Fruit fly (Drosophila melanogaster) whole organism, prepupa: Measurements from ENCODE around the gene spi.

Experiments
- Blimp-1 ChIP-seq: fragments of 200-800 bp; sonication (Bioruptor generic); optimal IDR thresholded peaks from 3 replicates; lab custom pipeline; 2017; ENCODE audit warnings: missing biosample characterization, missing genetic modification characterization, mild to moderate bottlenecking, moderate library complexity, missing genetic modification reagents
- CG10631 ChIP-seq: fragments of 200-800 bp; sonication (Bioruptor generic); optimal IDR thresholded peaks from 2 replicates; lab custom pipeline; 2016; ENCODE audit warnings: missing biosample characterization, missing genetic modification characterization
- CG10669 ChIP-seq: fragments of 200-800 bp; sonication (Bioruptor generic); optimal IDR thresholded peaks from 3 replicates; lab custom pipeline; 2018; ENCODE audit warnings: missing biosample characterization, mild to moderate bottlenecking, missing genetic modification characterization, moderate library complexity
- CG11294 ChIP-seq: fragments of 200-800 bp; sonication (Bioruptor generic); IDR thresholded peaks from 2 replicates; pipeline ENCODE4 v1.3.6; 2022; ENCODE audit warnings: missing biosample characterization, missing genetic modification characterization
- CG11902 ChIP-seq: fragments of 200-800 bp; sonication (Bioruptor generic); optimal IDR thresholded peaks from 3 replicates; lab custom pipeline; 2016; ENCODE audit warnings: missing biosample characterization, missing genetic modification characterization
- CG15336 ChIP-seq: fragments of 200-800 bp; sonication (Bioruptor generic); IDR thresholded peaks from 2 replicates; pipeline ENCODE4 v1.3.6; 2022; ENCODE audit warnings: missing biosample characterization, missing genetic modification characterization
- CG1621 ChIP-seq: fragments of 200-800 bp; sonication (Bioruptor generic); optimal IDR thresholded peaks from 3 replicates; lab custom pipeline; 2018; ENCODE audit warnings: missing biosample characterization, mild to moderate bottlenecking, missing genetic modification characterization
- CG3032 ChIP-seq: fragments of 200-800 bp; optimal IDR thresholded peaks from 2 replicates; lab custom pipeline; 2019; ENCODE audit warnings: missing biosample characterization, mild to moderate bottlenecking, missing genetic modification characterization, moderate library complexity
- CG32006 ChIP-seq: fragments of 200-800 bp; sonication (Bioruptor generic); optimal IDR thresholded peaks from 3 replicates; lab custom pipeline; 2017; ENCODE audit warnings: missing biosample characterization, mild to moderate bottlenecking, missing genetic modification characterization
- CG3919 ChIP-seq: fragments of 200-800 bp; sonication (Bioruptor generic); optimal IDR thresholded peaks from 3 replicates; lab custom pipeline; 2016; ENCODE audit warnings: missing biosample characterization, missing genetic modification characterization
- CG6163 ChIP-seq: fragments of 200-800 bp; sonication (Bioruptor generic); IDR thresholded peaks from 3 replicates; pipeline ENCODE4 v1.3.6; 2022; ENCODE audit warnings: missing biosample characterization, missing genetic modification characterization
- CG6276 ChIP-seq: fragments of 200-800 bp; sonication (Bioruptor generic); optimal IDR thresholded peaks from 2 replicates; lab custom pipeline; 2017; ENCODE audit warnings: missing biosample characterization, mild to moderate bottlenecking, missing genetic modification characterization
- CG6792 ChIP-seq: fragments of 200-800 bp; sonication (Bioruptor generic); optimal IDR thresholded peaks from 3 replicates; lab custom pipeline; 2016; ENCODE audit warnings: missing biosample characterization, missing genetic modification characterization
- CG6854 ChIP-seq: fragments of 200-800 bp; sonication (Bioruptor generic); optimal IDR thresholded peaks from 2 replicates; lab custom pipeline; 2017; ENCODE audit warnings: missing biosample characterization, mild to moderate bottlenecking, missing genetic modification characterization
- CG7368 ChIP-seq: fragments of 200-800 bp; sonication (Bioruptor generic); optimal IDR thresholded peaks from 3 replicates; lab custom pipeline; 2016; ENCODE audit warnings: missing biosample characterization, missing genetic modification characterization
- CG8119 ChIP-seq: fragments of 200-800 bp; sonication (Bioruptor generic); IDR thresholded peaks from 3 replicates; pipeline ENCODE4 v1.3.6; 2022; ENCODE audit warnings: missing biosample characterization, missing genetic modification characterization
- CG8319 ChIP-seq: fragments of 200-800 bp; sonication (Bioruptor generic); optimal IDR thresholded peaks from 3 replicates; lab custom pipeline; 2016; ENCODE audit warnings: missing biosample characterization, missing genetic modification characterization
- CG8632 ChIP-seq: fragments of 200-800 bp; sonication (Bioruptor generic); optimal IDR thresholded peaks from 3 replicates; lab custom pipeline; 2016; ENCODE audit warnings: missing biosample characterization, missing genetic modification characterization
- CG9139 ChIP-seq: fragments of 200-800 bp; sonication (Bioruptor generic); optimal IDR thresholded peaks from 3 replicates; lab custom pipeline; 2017; ENCODE audit warnings: missing biosample characterization, mild to moderate bottlenecking, missing genetic modification characterization
- Eip75B ChIP-seq: fragments of 200-800 bp; sonication (Bioruptor generic); optimal IDR thresholded peaks from 3 replicates; lab custom pipeline; 2016; ENCODE audit warnings: missing biosample characterization, missing genetic modification characterization
- Eip78C ChIP-seq: fragments of 200-800 bp; sonication (Bioruptor generic); peaks from one replicate; lab custom pipeline; 2016; ENCODE audit warnings: missing biosample characterization, missing genetic modification characterization
- Eip93F ChIP-seq: fragments of 200-800 bp; sonication (Bioruptor generic); optimal IDR thresholded peaks from 2 replicates; lab custom pipeline; 2016; ENCODE audit warnings: missing biosample characterization, mild to moderate bottlenecking, missing genetic modification characterization
- Ets21C ChIP-seq: fragments of 200-800 bp; sonication (Bioruptor generic); optimal IDR thresholded peaks from 3 replicates; lab custom pipeline; 2016; ENCODE audit warnings: missing biosample characterization, missing genetic modification characterization
- Ets96B ChIP-seq: fragments of 200-800 bp; optimal IDR thresholded peaks from 2 replicates; lab custom pipeline; 2019; ENCODE audit warnings: missing biosample characterization, mild to moderate bottlenecking, missing genetic modification characterization, moderate library complexity
- Gug ChIP-seq: fragments of 200-800 bp; sonication (Bioruptor generic); IDR thresholded peaks from 2 replicates; pipeline ENCODE4 v1.3.6; 2022; ENCODE audit warnings: missing biosample characterization, missing genetic modification characterization
- Hr38 ChIP-seq: sonication (Bioruptor generic); optimal IDR thresholded peaks from 2 replicates; lab custom pipeline; 2016; ENCODE audit warnings: missing biosample characterization, missing genetic modification characterization
- Hr39 ChIP-seq: fragments of 200-800 bp; sonication (Bioruptor generic); optimal IDR thresholded peaks from 2 replicates; lab custom pipeline; 2016; ENCODE audit warnings: missing biosample characterization, missing genetic modification characterization
- Hr4 ChIP-seq: fragments of 200-800 bp; sonication (Bioruptor generic); optimal IDR thresholded peaks from 3 replicates; lab custom pipeline; 2016; ENCODE audit warnings: missing biosample characterization, missing genetic modification characterization
- Met ChIP-seq: fragments of 200-800 bp; sonication (Bioruptor generic); optimal IDR thresholded peaks from 3 replicates; lab custom pipeline; 2016; ENCODE audit warnings: missing biosample characterization, missing genetic modification characterization
- OdsH ChIP-seq: fragments of 200-800 bp; sonication (Bioruptor generic); optimal IDR thresholded peaks from 3 replicates; lab custom pipeline; 2016; ENCODE audit warnings: missing biosample characterization, missing genetic modification characterization
- Smox ChIP-seq: fragments of 200-800 bp; sonication (Bioruptor generic); optimal IDR thresholded peaks from 3 replicates; lab custom pipeline; 2016; ENCODE audit warnings: missing biosample characterization, missing genetic modification characterization
- Sox102F ChIP-seq: fragments of 200-800 bp; sonication (Bioruptor generic); optimal IDR thresholded peaks from 2 replicates; lab custom pipeline; 2016; ENCODE audit warnings: missing biosample characterization, mild to moderate bottlenecking, missing genetic modification characterization
- achi ChIP-seq: fragments of 200-800 bp; sonication (Bioruptor generic); optimal IDR thresholded peaks from 3 replicates; lab custom pipeline; 2016; ENCODE audit warnings: missing biosample characterization, missing genetic modification characterization
- acj6 ChIP-seq: fragments of 200-800 bp; sonication (Bioruptor generic); optimal IDR thresholded peaks from 3 replicates; lab custom pipeline; 2016; ENCODE audit warnings: missing biosample characterization, missing genetic modification characterization
- cyc ChIP-seq: fragments of 200-800 bp; sonication (Bioruptor generic); optimal IDR thresholded peaks from 3 replicates; lab custom pipeline; 2016; ENCODE audit warnings: missing biosample characterization, missing genetic modification characterization
- dac ChIP-seq: fragments of 200-800 bp; sonication (Bioruptor generic); optimal IDR thresholded peaks from 2 replicates; lab custom pipeline; 2017; ENCODE audit warnings: missing biosample characterization, mild to moderate bottlenecking, missing genetic modification characterization
- eg ChIP-seq: fragments of 200-800 bp; sonication (Bioruptor generic); IDR thresholded peaks from 3 replicates; pipeline ENCODE4 v1.3.6; 2022; ENCODE audit warnings: missing biosample characterization, missing genetic modification characterization
- esn ChIP-seq: fragments of 200-800 bp; sonication (Bioruptor generic); optimal IDR thresholded peaks from 2 replicates; lab custom pipeline; 2016; ENCODE audit warnings: missing biosample characterization, mild to moderate bottlenecking, missing genetic modification characterization, moderate library complexity
- fd85E ChIP-seq: fragments of 200-800 bp; sonication (Bioruptor generic); optimal IDR thresholded peaks from 3 replicates; lab custom pipeline; 2016; ENCODE audit warnings: missing biosample characterization, missing genetic modification characterization
- fkh ChIP-seq: fragments of 200-800 bp; sonication (Bioruptor generic); optimal IDR thresholded peaks from 3 replicates; lab custom pipeline; 2017; ENCODE audit warnings: missing biosample characterization, mild to moderate bottlenecking, missing genetic modification characterization, moderate library complexity
- lz ChIP-seq: fragments of 200-800 bp; sonication (Bioruptor generic); optimal IDR thresholded peaks from 3 replicates; lab custom pipeline; 2016; ENCODE audit warnings: missing biosample characterization, missing genetic modification characterization
- pdm3 ChIP-seq: fragments of 200-800 bp; sonication (Bioruptor generic); optimal IDR thresholded peaks from 3 replicates; lab custom pipeline; 2016; ENCODE audit warnings: missing biosample characterization, missing genetic modification characterization
- salr ChIP-seq, 2 experiments: fragments of 200-800 bp; sonication (Bioruptor generic); optimal IDR thresholded peaks; 3 replicates each; lab custom pipeline; 2016 to 2018; ENCODE audit warnings: missing biosample characterization in 2 of 2, missing genetic modification characterization in 2 of 2, mild to moderate bottlenecking in 1 of 2
- svp ChIP-seq: fragments of 200-800 bp; sonication (Bioruptor generic); peaks from one replicate; lab custom pipeline; 2016; ENCODE audit warnings: missing biosample characterization, missing genetic modification characterization
- topi ChIP-seq: fragments of 200-800 bp; sonication (Bioruptor generic); optimal IDR thresholded peaks from 3 replicates; lab custom pipeline; 2016; ENCODE audit warnings: missing biosample characterization, missing genetic modification characterization
- vri ChIP-seq: fragments of 200-800 bp; sonication (Bioruptor generic); optimal IDR thresholded peaks from 3 replicates; lab custom pipeline; 2016; ENCODE audit warnings: missing biosample characterization, mild to moderate bottlenecking, missing genetic modification characterization

Gene spi

DNA sequence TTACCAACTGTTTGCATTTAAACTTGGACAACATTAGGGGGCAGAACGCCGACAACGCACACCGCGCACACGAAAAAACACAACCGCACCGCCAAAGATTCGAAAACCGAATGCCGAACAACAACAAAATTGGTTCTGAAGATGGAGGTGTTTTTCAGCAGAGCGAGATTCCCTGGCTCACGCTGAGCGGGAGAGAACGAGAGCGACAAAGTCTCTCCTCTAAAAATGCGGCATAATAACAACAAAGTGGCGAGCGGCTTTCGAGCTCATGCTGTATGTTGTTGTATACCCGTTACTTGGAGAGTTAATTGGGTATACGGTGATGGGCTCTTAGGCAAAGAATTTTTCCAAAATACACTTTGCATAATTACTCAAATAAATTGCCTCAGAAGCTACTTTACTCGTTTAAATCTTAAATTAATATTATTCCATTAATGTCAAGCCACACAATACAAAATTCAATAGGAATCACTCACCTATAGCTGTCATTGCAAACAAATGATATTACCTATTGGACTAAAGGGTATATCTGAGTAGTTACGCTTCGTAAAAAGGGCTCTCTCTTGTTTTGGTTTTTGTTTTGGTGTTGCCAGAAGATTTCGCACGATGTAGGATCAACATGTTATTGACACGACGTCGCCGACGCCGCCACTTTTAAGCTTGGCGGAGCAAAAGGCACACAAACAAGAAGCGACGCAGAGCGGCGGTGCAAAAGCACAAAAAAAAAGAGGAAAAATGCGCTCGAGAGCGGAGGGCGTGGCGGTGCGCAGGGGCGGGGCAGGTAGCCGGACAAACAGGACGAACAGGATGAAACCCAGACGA lies 4.4 kb downstream of the spi start (continued):
- peak; percentile 77 to 90 for TF ChIP-seq salr (GFP tag; optimal IDR thresholded peaks at IDR 0.05; lab: Kevin White, UChicago)
- TF ChIP-seq OdsH (GFP tag; lab: Kevin White, UChicago) = peak; percentile 96
- peak; percentile 76 for TF ChIP-seq CG8319 (GFP tag; lab: Kevin White, UChicago)
- TF ChIP-seq CG6792 = peak; percentile 91
- peak; percentile 93 for TF ChIP-seq CG10669 (GFP tag; lab: Kevin White, UChicago)
- TF ChIP-seq CG3919 (GFP tag; lab: Kevin White, UChicago) = peak; percentile 93
- peak; percentile 74 for TF ChIP-seq CG6163 (GFP tag; lab: Robert Waterston, UW)
- TF ChIP-seq CG8119 (GFP tag; lab: Robert Waterston, UW) = peak; percentile 95
- TF ChIP-seq topi (GFP tag; lab: Kevin White, UChicago) = peak; percentile 96
- TF ChIP-seq CG32006 (GFP tag; lab: Kevin White, UChicago) = peak; percentile 97
- TF ChIP-seq achi (GFP tag; lab: Kevin White, UChicago) = peak; percentile 91
- TF ChIP-seq svp = peak; percentile 98
- TF ChIP-seq Ets96B (tag; lab: Kevin White, UChicago) = peak; percentile 94
- peak; percentile 79 for TF ChIP-seq Gug
- TF ChIP-seq CG6854 (GFP tag; lab: Kevin White, UChicago) = peak; percentile 79
- TF ChIP-seq CG7368 (GFP tag; lab: Kevin White, UChicago) = peak; percentile 82
- TF ChIP-seq dac (GFP tag; lab: Kevin White, UChicago) = peak; percentile 85
- TF ChIP-seq CG8632 (GFP tag; lab: Kevin White, UChicago) = peak; percentile 93
- TF ChIP-seq eg (GFP tag; lab: Robert Waterston, UW) = peak; percentile 73
- TF ChIP-seq Hr38 (GFP tag; lab: Kevin White, UChicago) = no peak
- TF ChIP-seq vri (GFP tag; lab: Kevin White, UChicago) = peak; percentile 89
- peak; percentile 94 for TF ChIP-seq Sox102F
- peak; percentile 93 for TF ChIP-seq Hr4 (GFP tag; lab: Kevin White, UChicago)
- TF ChIP-seq Blimp-1 (GFP tag; lab: Kevin White, UChicago) = peak; percentile 81
- TF ChIP-seq CG11902 (GFP tag; lab: Kevin White, UChicago) = peak; percentile 86
- peak; percentile 94 for TF ChIP-seq acj6 (GFP tag; lab: Kevin White, UChicago)
- TF ChIP-seq cyc (GFP tag; lab: Kevin White, UChicago) = peak; percentile 91
- TF ChIP-seq Eip78C (GFP tag; lab: Kevin White, UChicago) = peak; percentile 98
- TF ChIP-seq Met = peak; percentile 97
- peak; percentile 94 for TF ChIP-seq Hr39 (GFP tag; lab: Kevin White, UChicago)
- peak; percentile 59 for TF ChIP-seq fkh

DNA sequence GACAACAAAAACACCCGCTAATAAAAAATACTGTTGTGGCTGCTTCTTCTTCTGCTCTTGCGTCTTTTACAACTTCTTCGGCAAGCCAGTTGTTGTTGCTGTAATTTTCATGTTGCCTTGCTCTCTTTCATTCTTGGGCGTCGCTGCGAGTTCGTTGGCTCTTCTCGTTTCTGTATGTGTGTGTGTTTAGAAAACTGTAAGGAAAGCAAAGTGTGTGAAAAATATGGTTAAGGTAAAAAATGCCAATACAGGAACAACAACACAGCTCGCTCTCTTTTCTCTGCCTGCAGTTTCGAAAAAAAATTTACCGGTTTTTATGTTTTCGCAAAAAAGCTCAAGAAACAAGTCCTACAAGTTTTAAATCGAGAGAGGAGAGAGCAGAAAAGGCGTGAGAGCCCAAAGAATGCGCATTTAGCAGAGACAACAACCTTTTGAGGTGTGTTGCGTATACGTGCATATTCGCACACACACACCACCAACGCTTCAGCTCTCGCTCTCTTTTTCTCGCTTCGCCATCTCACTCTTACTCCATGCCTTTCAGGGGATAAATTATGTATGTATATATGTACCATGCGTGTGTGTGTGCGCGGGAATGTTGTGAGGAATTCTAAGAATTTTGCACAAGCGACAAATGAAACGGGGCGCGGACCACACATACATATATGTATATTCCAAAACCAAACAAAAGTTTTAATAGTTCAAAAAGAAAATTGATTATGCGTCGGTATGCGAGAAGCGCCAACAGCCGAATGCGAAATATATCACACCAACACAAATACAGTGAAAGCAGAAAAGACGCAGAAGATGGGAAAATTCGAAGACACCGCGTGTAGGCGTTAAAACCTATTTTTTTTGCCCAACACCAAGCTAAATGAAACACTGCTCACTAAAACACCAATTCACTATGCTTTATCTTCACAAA lies 5.3 kb downstream of the spi start:
- TF ChIP-seq pdm3 (GFP tag; lab: Kevin White, UChicago) (no peak), vri (GFP tag; lab: Kevin White, UChicago) (peak; percentile 32), CG3032 (peak; percentile 1), acj6 (GFP tag; lab: Kevin White, UChicago) (no peak), Ets21C (GFP tag; lab: Kevin White, UChicago) (no peak), CG9139 (GFP tag; lab: Kevin White, UChicago) (peak; percentile 2), CG6276 (GFP tag; lab: Kevin White, UChicago) (no peak), CG7368 (GFP tag; lab: Kevin White, UChicago) (no peak), CG8632 (GFP tag; lab: Kevin White, UChicago) (no peak), CG6854 (GFP tag; lab: Kevin White, UChicago) (no peak), fd85E (GFP tag; lab: Kevin White, UChicago) (no peak), Hr39 (GFP tag; lab: Kevin White, UChicago) (no peak), esn (peak; percentile 2), Smox (GFP tag; lab: Kevin White, UChicago) (no peak), lz (GFP tag; lab: Kevin White, UChicago) (no peak), Eip93F (GFP tag; lab: Kevin White, UChicago) (no peak), Sox102F (no peak), CG11294 (GFP tag; lab: Robert Waterston, UW) (no peak), eg (GFP tag; lab: Robert Waterston, UW) (no peak), CG11902 (GFP tag; lab: Kevin White, UChicago) (no peak), CG6163 (GFP tag; lab: Robert Waterston, UW) (peak; percentile 27; the same call in 1 of the 3 replicates), CG15336 (peak; percentile 9; the same call in 1 of the 2 replicates), CG8319 (GFP tag; lab: Kevin White, UChicago) (no peak), dac (GFP tag; lab: Kevin White, UChicago) (no peak), CG10631 (GFP tag; lab: Kevin White, UChicago) (no peak), CG1621 (no peak), Eip75B (no peak)
